Fruit fly (Drosophila melanogaster) Kc167 (cell line): ENCODE data around the gene Cyp4e3.

ENCODE experiments used
- Sin3A ChIP-seq: fragments of >200 bp; optimal IDR thresholded peaks from 2 replicates; lab custom pipeline; 2018; ENCODE audit warnings: missing external identifiers
- psq ChIP-seq: fragments of >200 bp; optimal IDR thresholded peaks from 2 replicates; lab custom pipeline; 2017; ENCODE audit warnings: missing external identifiers
- ttk ChIP-seq: sonication (Bioruptor generic); optimal IDR thresholded peaks from 2 replicates; lab custom pipeline; 2017; ENCODE audit warnings: missing external identifiers

- TF ChIP-seq Sin3A (no peak), ttk (lab: Kevin White, UChicago) (no peak), psq (lab: Kevin White, UChicago) (no peak)
These were observed 15.7 kb downstream of the Cyp4e3 start for dm6 chr2L:9734134-9734533.
